Worm (Caenorhabditis elegans) whole organism, L4 larva: Measurements from ENCODE around the gene C14C10.2.

Experiments used
- cey-2 ChIP-seq: sonication (generic microtip); optimal IDR thresholded peaks from 3 replicates; lab custom pipeline; 2017; ENCODE audit warnings: missing genetic modification characterization, mild to moderate bottlenecking, missing compliant biosample characterization, antibody characterized with exemption, borderline replicate concordance; ENCODE audit not compliant: insufficient read depth
- hlh-30 ChIP-seq: sonication (generic microtip); optimal IDR thresholded peaks from 2 replicates; lab custom pipeline; 2017; ENCODE audit warnings: antibody characterized with exemption, mild to moderate bottlenecking, missing genetic modification characterization, missing compliant biosample characterization; ENCODE audit not compliant: insufficient read depth
- lim-7 ChIP-seq: fragments of 200-800 bp; sonication (Bioruptor generic); IDR thresholded peaks from 2 replicates; pipeline ENCODE4 v1.3.6; 2022; ENCODE audit warnings: missing genetic modification characterization, missing compliant biosample characterization
- lin-39 ChIP-seq: fragments of 150-350 bp; optimal IDR thresholded peaks from 2 replicates; lab custom pipeline; 2014; ENCODE audit warnings: missing biosample characterization, missing genetic modification reagents, missing genetic modification characterization
- mep-1 ChIP-seq: fragments of 150-350 bp; sonication (generic microtip); optimal IDR thresholded peaks from 3 replicates; lab custom pipeline; 2014; ENCODE audit warnings: missing biosample characterization, missing genetic modification characterization
- unc-62 ChIP-seq, 3 experiments: fragments of 150-350 bp in 1 of 3; sonication (generic microtip); optimal IDR thresholded peaks in 2 of 3; peaks in 1 of 3; 1 replicate in 1 of 3; 2 replicates in 2 of 3; lab custom pipeline; 2014 to 2017; ENCODE audit warnings: missing biosample characterization in 3 of 3, missing genetic modification characterization in 3 of 3, missing genetic modification reagents in 3 of 3, missing genotype in 1 of 3

ce11 chrV:12609526-12609925 is 17.2 kb upstream of the C14C10.2 start, which contains the start of gene ZC116.1:
- TF ChIP-seq lin-39 (tag; lab: Kevin White, UChicago), result no peak
- no peak for TF ChIP-seq cey-2
- TF ChIP-seq unc-62 (GFP tag; optimal IDR thresholded peaks at IDR 0.05 in 1 of 2; lab: Kevin White, UChicago), result no peak
- TF ChIP-seq unc-62 (tag; optimal IDR thresholded peaks at IDR 0.05; lab: Kevin White, UChicago), result no peak
- TF ChIP-seq mep-1 (tag; lab: Kevin White, UChicago), result no peak
- no peak for TF ChIP-seq hlh-30 (tag; lab: Kevin White, UChicago)
- TF ChIP-seq lim-7 (GFP tag; lab: Robert Waterston, UW), result no peak
